Worm (Caenorhabditis elegans) whole organism, early embryonic: ENCODE measurements around the gene K11H3.5.

Experiments
- B0310.2 ChIP-seq: sonication (generic microtip); optimal IDR thresholded peaks from 2 replicates; lab custom pipeline; 2016; ENCODE audit warnings: mild to moderate bottlenecking, missing genetic modification characterization, missing compliant biosample characterization
- F13C5.2 ChIP-seq: sonication (generic microtip); optimal IDR thresholded peaks from 2 replicates; lab custom pipeline; 2017; ENCODE audit warnings: mild to moderate bottlenecking, missing genetic modification characterization, inconsistent platforms, missing compliant biosample characterization
- aly-1 ChIP-seq: sonication (generic microtip); optimal IDR thresholded peaks from 2 replicates; lab custom pipeline; 2016; ENCODE audit warnings: missing genetic modification characterization, missing compliant biosample characterization
- ama-1 ChIP-seq: fragments of 150-350 bp; optimal IDR thresholded peaks from 2 replicates; lab custom pipeline; 2014
- ceh-13 ChIP-seq: fragments of 200-800 bp; sonication (Bioruptor generic); optimal IDR thresholded peaks from 2 replicates; lab custom pipeline; 2018; ENCODE audit warnings: mild to moderate bottlenecking, missing genetic modification characterization, missing compliant biosample characterization
- ceh-36 ChIP-seq: sonication (generic microtip); optimal IDR thresholded peaks from 2 replicates; lab custom pipeline; 2016; ENCODE audit warnings: missing genetic modification characterization, inconsistent platforms, missing compliant biosample characterization
- ets-7 ChIP-seq: sonication (generic microtip); optimal IDR thresholded peaks from 2 replicates; lab custom pipeline; 2016; ENCODE audit warnings: missing genotype, missing genetic modification characterization, missing compliant biosample characterization
- flt-1 ChIP-seq: fragments of 200-800 bp; sonication (Bioruptor generic); IDR thresholded peaks from 2 replicates; pipeline ENCODE4 v1.3.6; 2022; ENCODE audit warnings: missing genetic modification characterization, missing compliant biosample characterization
- hmbx-1 ChIP-seq: sonication (generic microtip); optimal IDR thresholded peaks from 2 replicates; lab custom pipeline; 2016; ENCODE audit warnings: mild to moderate bottlenecking, missing genetic modification characterization, missing compliant biosample characterization
- hmg-4 ChIP-seq: fragments of 200-800 bp; sonication (Bioruptor generic); optimal IDR thresholded peaks from 2 replicates; lab custom pipeline; 2018; ENCODE audit warnings: mild to moderate bottlenecking, missing genetic modification characterization, missing compliant biosample characterization
- hnd-1 ChIP-seq: sonication (generic microtip); optimal IDR thresholded peaks from 2 replicates; lab custom pipeline; 2016; ENCODE audit warnings: missing genetic modification characterization, missing compliant biosample characterization
- pes-1 ChIP-seq: fragments of 200-800 bp; sonication (Bioruptor generic); IDR thresholded peaks from 2 replicates; pipeline ENCODE4 v1.3.6; 2022; ENCODE audit warnings: missing genetic modification reagents, missing genetic modification characterization, missing compliant biosample characterization
- scrt-1 ChIP-seq: fragments of 200-800 bp; sonication (Bioruptor generic); IDR thresholded peaks from 2 replicates; pipeline ENCODE4 v1.3.6; 2022; ENCODE audit warnings: missing genetic modification characterization, missing compliant biosample characterization
- sea-1 ChIP-seq: fragments of 200-800 bp; sonication (Bioruptor generic); conservative IDR thresholded peaks from 2 replicates; pipeline ENCODE4 v1.3.6; 2022; ENCODE audit warnings: missing genetic modification characterization, missing compliant biosample characterization
- tbx-11 ChIP-seq: fragments of 200-800 bp; sonication (Bioruptor generic); IDR thresholded peaks from 2 replicates; pipeline ENCODE4 v1.3.6; 2022; ENCODE audit warnings: missing genetic modification characterization, missing compliant biosample characterization
- tbx-37 ChIP-seq: fragments of 200-800 bp; sonication (Bioruptor generic); conservative IDR thresholded peaks from 2 replicates; pipeline ENCODE4 v1.3.6; 2022; ENCODE audit warnings: missing genetic modification reagents, missing genetic modification characterization, missing compliant biosample characterization
- tra-4 ChIP-seq: sonication (generic microtip); optimal IDR thresholded peaks from 2 replicates; lab custom pipeline; 2017; ENCODE audit warnings: missing genetic modification characterization, missing compliant biosample characterization

Gene K11H3.5

ce11 chrIII:9867352-9867751, 23.8 kb downstream of the K11H3.5 start:
- TF ChIP-seq F13C5.2 (tag; lab: Kevin White, UChicago) (no peak), sea-1 (GFP tag; lab: Robert Waterston, UW) (no peak), ets-7 (tag; lab: Kevin White, UChicago) (no peak), ceh-13 (no peak), aly-1 (no peak), ceh-36 (tag; lab: Kevin White, UChicago) (no peak), B0310.2 (tag; lab: Kevin White, UChicago) (no peak), hmg-4 (no peak), tbx-37 (GFP tag; lab: Robert Waterston, UW) (no peak), tra-4 (tag; lab: Kevin White, UChicago) (no peak), tbx-11 (GFP tag; lab: Robert Waterston, UW) (no peak), hnd-1 (tag; lab: Kevin White, UChicago) (no peak), ama-1 (lab: Kevin White, UChicago) (no peak), hmbx-1 (tag; lab: Kevin White, UChicago) (no peak), scrt-1 (GFP tag; lab: Robert Waterston, UW) (no peak), pes-1 (no peak), flt-1 (GFP tag; lab: Robert Waterston, UW) (no peak)

DNA sequence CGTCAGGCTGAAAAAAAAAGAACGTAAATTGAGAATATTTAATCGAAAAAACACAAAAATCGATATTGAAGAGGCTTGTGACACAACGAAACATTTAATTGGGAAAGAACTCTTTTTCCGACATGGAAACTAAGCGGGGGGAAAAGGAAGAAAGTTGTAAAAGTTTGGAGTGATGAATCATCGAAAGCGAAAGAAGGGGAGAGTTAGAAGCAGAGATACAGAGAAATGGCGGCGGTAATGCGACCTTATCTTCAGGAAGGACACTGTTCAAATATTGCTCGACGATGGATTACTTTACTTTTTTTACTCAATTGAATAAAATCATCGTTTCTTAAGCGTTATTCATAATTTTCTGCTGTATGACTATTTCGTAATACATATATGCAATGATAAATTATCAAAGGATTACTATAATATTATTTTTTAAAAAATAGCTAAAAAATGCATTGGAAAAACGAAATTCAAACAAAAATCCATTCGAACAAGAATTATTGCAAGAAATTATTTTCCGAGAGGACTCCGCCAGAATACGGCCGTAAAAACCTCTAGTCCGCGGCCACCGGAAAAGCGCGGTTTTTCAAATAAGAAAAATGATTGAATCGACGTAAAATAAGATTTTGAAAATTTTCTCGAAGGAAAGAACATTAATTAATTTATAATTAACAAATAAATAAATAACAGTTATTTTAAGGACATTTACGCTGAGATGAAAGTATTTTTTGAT, 24.4 kb downstream of the K11H3.5 start, which contains the start of gene dhhc-4:
Gene dhhc-4, minus strand, starts transcription at position 13 of the 724 bp plus-strand sequence.
- TF ChIP-seq scrt-1 (GFP tag; lab: Robert Waterston, UW), result no peak
- peak; percentile 79 for TF ChIP-seq pes-1
- TF ChIP-seq aly-1, result no peak
- peak; percentile 80 for TF ChIP-seq tbx-37 (GFP tag; lab: Robert Waterston, UW)
- peak; percentile 1 for TF ChIP-seq ceh-13
- TF ChIP-seq tra-4 (tag; lab: Kevin White, UChicago), result no peak

DNA sequence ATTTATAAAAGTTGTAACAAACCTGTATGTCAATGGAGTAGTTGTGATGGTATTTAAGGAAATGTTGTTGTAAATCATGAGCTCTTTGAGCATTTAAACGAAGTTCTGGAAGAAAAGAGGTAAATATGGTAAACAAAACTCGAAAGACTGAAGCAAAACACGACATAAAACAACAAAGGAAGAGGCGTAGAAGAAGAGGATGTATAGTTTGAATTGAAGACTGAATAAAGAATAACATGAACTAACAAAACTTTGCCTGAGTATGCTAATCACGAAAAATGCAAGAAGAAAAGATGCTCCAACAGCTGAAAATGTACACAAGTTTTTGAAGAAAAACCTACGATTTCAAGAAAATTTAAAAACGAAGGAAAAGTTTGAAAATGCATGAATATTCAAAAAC, 27.5 kb downstream of the K11H3.5 start, which contains the start of gene ZK757.1:
Gene ZK757.1, minus strand, starts transcription at position 101 of the 400 bp plus-strand sequence.
- TF ChIP-seq tra-4 (tag; lab: Kevin White, UChicago) (no peak), B0310.2 (tag; lab: Kevin White, UChicago) (no peak), sea-1 (GFP tag; lab: Robert Waterston, UW) (no peak), ceh-13 (no peak), flt-1 (GFP tag; lab: Robert Waterston, UW) (no peak), ets-7 (tag; lab: Kevin White, UChicago) (no peak), pes-1 (no peak), tbx-11 (GFP tag; lab: Robert Waterston, UW) (no peak), scrt-1 (GFP tag; lab: Robert Waterston, UW) (no peak), hmbx-1 (tag; lab: Kevin White, UChicago) (no peak), F13C5.2 (tag; lab: Kevin White, UChicago) (no peak), ama-1 (lab: Kevin White, UChicago) (no peak), ceh-36 (tag; lab: Kevin White, UChicago) (no peak), tbx-37 (GFP tag; lab: Robert Waterston, UW) (no peak), aly-1 (no peak), hmg-4 (no peak), hnd-1 (tag; lab: Kevin White, UChicago) (no peak)

- TF ChIP-seq flt-1 (GFP tag; lab: Robert Waterston, UW), result no peak
- TF ChIP-seq ceh-13, result no peak
- no peak for TF ChIP-seq sea-1 (GFP tag; lab: Robert Waterston, UW)
- no peak for TF ChIP-seq ama-1 (lab: Kevin White, UChicago)
- no peak for TF ChIP-seq ets-7 (tag; lab: Kevin White, UChicago)
- TF ChIP-seq B0310.2 (tag; lab: Kevin White, UChicago), result no peak
- TF ChIP-seq tbx-37 (GFP tag; lab: Robert Waterston, UW), result no peak
- no peak for TF ChIP-seq F13C5.2 (tag; lab: Kevin White, UChicago)
- TF ChIP-seq scrt-1 (GFP tag; lab: Robert Waterston, UW), result no peak
- no peak for TF ChIP-seq tbx-11 (GFP tag; lab: Robert Waterston, UW)
- TF ChIP-seq hnd-1 (tag; lab: Kevin White, UChicago), result no peak
- TF ChIP-seq ceh-36 (tag; lab: Kevin White, UChicago), result no peak
- no peak for TF ChIP-seq hmg-4
- no peak for TF ChIP-seq tra-4 (tag; lab: Kevin White, UChicago)
- no peak for TF ChIP-seq aly-1
- no peak for TF ChIP-seq pes-1
- TF ChIP-seq hmbx-1 (tag; lab: Kevin White, UChicago), result no peak
Observed at ce11 chrIII:9874515-9874914, 30.9 kb downstream of the K11H3.5 start.

DNA sequence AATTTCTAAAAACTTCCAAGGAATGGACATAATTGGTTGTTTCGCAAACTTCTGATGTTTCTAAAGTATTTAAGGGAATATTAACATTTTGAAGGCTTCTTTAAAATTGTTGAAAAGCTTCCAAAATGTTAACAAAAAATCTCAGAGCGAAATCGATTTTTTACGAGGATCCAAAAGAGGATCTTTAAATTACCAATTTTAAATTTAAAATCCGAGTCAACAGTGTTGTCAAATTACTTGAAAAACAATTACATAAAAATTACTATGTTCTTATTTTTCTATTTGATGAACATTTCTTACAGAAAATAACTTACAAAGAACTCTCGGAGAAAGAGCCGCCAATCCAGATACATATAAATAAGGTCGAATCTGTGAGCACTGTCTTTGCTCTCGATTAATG, 33.4 kb downstream of the K11H3.5 start, which contains the start of gene ZK757.10:
Gene ZK757.10, plus strand, starts transcription at position 301 of the 400 bp plus-strand sequence.
- TF ChIP-seq scrt-1 (GFP tag; lab: Robert Waterston, UW) (no peak), tbx-11 (GFP tag; lab: Robert Waterston, UW) (no peak), ceh-13 (no peak), hnd-1 (tag; lab: Kevin White, UChicago) (no peak), B0310.2 (tag; lab: Kevin White, UChicago) (no peak), sea-1 (GFP tag; lab: Robert Waterston, UW) (no peak), ceh-36 (tag; lab: Kevin White, UChicago) (no peak), pes-1 (no peak), hmbx-1 (tag; lab: Kevin White, UChicago) (no peak), hmg-4 (no peak)

DNA sequence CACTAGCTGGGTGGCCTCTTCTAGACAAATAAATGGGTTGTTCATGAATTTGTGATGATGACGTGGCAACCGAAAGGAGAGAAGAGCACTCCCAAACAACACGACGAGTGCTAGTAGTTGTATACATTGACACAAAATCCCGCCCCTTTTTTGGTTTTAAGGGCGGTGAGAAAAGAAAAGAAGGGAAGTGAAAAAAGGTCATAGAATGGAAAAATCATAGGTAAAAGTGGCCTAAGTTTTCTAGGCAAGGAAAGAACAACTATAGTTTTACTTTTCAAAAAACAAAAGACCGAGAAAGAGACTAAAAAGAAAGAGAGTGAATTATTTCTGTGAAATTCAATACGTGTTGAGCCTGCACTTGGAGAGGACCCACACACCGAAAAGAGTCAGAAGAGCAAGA, 35.3 kb downstream of the K11H3.5 start, which contains the start of gene ZK757.2:
Gene ZK757.2, minus strand, starts transcription at position 101 of the 400 bp plus-strand sequence.
- TF ChIP-seq hnd-1 (tag; lab: Kevin White, UChicago) (no peak), tbx-11 (GFP tag; lab: Robert Waterston, UW) (no peak), ceh-36 (tag; lab: Kevin White, UChicago) (no peak), hmbx-1 (tag; lab: Kevin White, UChicago) (no peak), pes-1 (no peak), tra-4 (tag; lab: Kevin White, UChicago) (no peak), sea-1 (GFP tag; lab: Robert Waterston, UW) (no peak), hmg-4 (no peak), tbx-37 (GFP tag; lab: Robert Waterston, UW) (no peak), ceh-13 (no peak), aly-1 (no peak), ets-7 (tag; lab: Kevin White, UChicago) (no peak), F13C5.2 (tag; lab: Kevin White, UChicago) (no peak), flt-1 (GFP tag; lab: Robert Waterston, UW) (no peak), scrt-1 (GFP tag; lab: Robert Waterston, UW) (no peak), ama-1 (lab: Kevin White, UChicago) (no peak)
